Worm (Caenorhabditis elegans): Measurements from ENCODE around the gene sssh-1.

The sssh-1 gene

ce11 chrX:14918538-14918937 is 42.8 kb downstream of the sssh-1 start, which contains the start of gene npr-40:
TSS of gene npr-40 (plus strand) at chrX:14918838.
- TF ChIP-seq cebp-2 (GFP tag; IDR thresholded peaks at IDR 0.05) (no peak), bed-2 (GFP tag; IDR thresholded peaks at IDR 0.05) (no peak), ama-1 (optimal IDR thresholded peaks at IDR 0.05) (no peak), ama-1 (GFP tag; optimal IDR thresholded peaks at IDR 0.05) (no peak)

- no peak for TF ChIP-seq nfya-2 (GFP tag; IDR thresholded peaks at IDR 0.05)
- no peak for TF ChIP-seq lin-40 (tag; optimal IDR thresholded peaks at IDR 0.05)
- TF ChIP-seq ets-4 (GFP tag; optimal IDR thresholded peaks at IDR 0.05) = no peak
- no peak for TF ChIP-seq C17E4.6 (GFP tag; IDR thresholded peaks at IDR 0.05)
Observed at ce11 chrX:14920880-14921279, 45.1 kb downstream of the sssh-1 start.

ce11 chrX:14922758-14923157 is 47.0 kb downstream of the sssh-1 start:
- no peak for TF ChIP-seq xnd-1 (tag; optimal IDR thresholded peaks at IDR 0.05)
- no peak for TF ChIP-seq efl-1 (GFP tag; optimal IDR thresholded peaks at IDR 0.05)
- TF ChIP-seq let-607 (tag; optimal IDR thresholded peaks at IDR 0.05) = no peak
- no peak for TF ChIP-seq B0261.1 (tag; optimal IDR thresholded peaks at IDR 0.05)
- no peak for TF ChIP-seq ZK185.1 (tag; optimal IDR thresholded peaks at IDR 0.05; ENCODE audit: poor library complexity, severe bottlenecking)
- no peak for TF ChIP-seq ztf-26 (tag; optimal IDR thresholded peaks at IDR 0.05)
- TF ChIP-seq tbp1 (GFP tag; optimal IDR thresholded peaks at IDR 0.05) = no peak
